Fruit fly (Drosophila melanogaster): Measurements from ENCODE around the gene Mur18B.
A peak's percentile ranks its signal among the peaks of the same experiment; 100 is the strongest.

Gene Mur18B

dm6 chrX:19166152-19166935 lies 46.7 kb upstream of the Mur18B start (continued):
- TF ChIP-seq CG2202 (tag; optimal IDR thresholded peaks at IDR 0.05) = no peak
- TF ChIP-seq CG15011 (GFP tag; optimal IDR thresholded peaks at IDR 0.05) = no peak
- peak; percentile 54 for TF ChIP-seq gem (tag; optimal IDR thresholded peaks at IDR 0.05)
- no peak for TF ChIP-seq Hr78 (GFP tag; optimal IDR thresholded peaks at IDR 0.05)
- TF ChIP-seq CG2678 (tag; optimal IDR thresholded peaks at IDR 0.05) = peak; percentile 75
- TF ChIP-seq Usf (GFP tag; optimal IDR thresholded peaks at IDR 0.05) = peak; percentile 8
- TF ChIP-seq CG9932 (GFP tag; IDR thresholded peaks at IDR 0.05) = peak; percentile 35
- no peak for TF ChIP-seq lbe (GFP tag; optimal IDR thresholded peaks at IDR 0.05)
- no peak for TF ChIP-seq gro (GFP tag; optimal IDR thresholded peaks at IDR 0.05)
- TF ChIP-seq ATbp (GFP tag; optimal IDR thresholded peaks at IDR 0.05) = peak; percentile 14
- TF ChIP-seq Neu2 (GFP tag; optimal IDR thresholded peaks at IDR 0.05; ENCODE audit: borderline replicate concordance) = no peak
- no peak for TF ChIP-seq oc (tag; optimal IDR thresholded peaks at IDR 0.05)
- TF ChIP-seq CG1792 (GFP tag; optimal IDR thresholded peaks at IDR 0.05) = no peak
- peak; percentile 43 for TF ChIP-seq CG9817 (tag; optimal IDR thresholded peaks at IDR 0.05)
- no peak for TF ChIP-seq CG11560 (tag; IDR thresholded peaks at IDR 0.05)
- peak; percentile 30; the same call in 1 of the 3 replicates for TF ChIP-seq dysf (GFP tag; IDR thresholded peaks at IDR 0.05)
- TF ChIP-seq btn (GFP tag; optimal IDR thresholded peaks at IDR 0.05) = no peak
- TF ChIP-seq Aef1 (GFP tag; IDR thresholded peaks at IDR 0.05) = no peak
- TF ChIP-seq CG11504 (tag; optimal IDR thresholded peaks at IDR 0.05) = peak; percentile 74
- no peak for TF ChIP-seq CG13123 (GFP tag; optimal IDR thresholded peaks at IDR 0.05)
- TF ChIP-seq CG11723 (GFP tag; optimal IDR thresholded peaks at IDR 0.05) = peak; percentile 2
- no peak for TF ChIP-seq esg (GFP tag; conservative IDR thresholded peaks at IDR 0.05)
- peak; percentile 45 for TF ChIP-seq CG18599 (GFP tag; optimal IDR thresholded peaks at IDR 0.05)
- TF ChIP-seq Sin3A (optimal IDR thresholded peaks at IDR 0.05) = no peak
- no peak for TF ChIP-seq CG10565 (GFP tag; optimal IDR thresholded peaks at IDR 0.05)
- TF ChIP-seq CG6813 (GFP tag; optimal IDR thresholded peaks at IDR 0.05) = no peak
- no peak for TF ChIP-seq crp (GFP tag; optimal IDR thresholded peaks at IDR 0.05)
- peak; percentile 37 for TF ChIP-seq HHEX (GFP tag; optimal IDR thresholded peaks at IDR 0.05)
- TF ChIP-seq Lim3 (GFP tag; IDR thresholded peaks at IDR 0.05) = no peak
- TF ChIP-seq tgo (GFP tag; IDR thresholded peaks at IDR 0.05) = no peak
- no peak for TF ChIP-seq CG34422 (GFP tag; IDR thresholded peaks at IDR 0.05)
- peak; percentile 28 for TF ChIP-seq Chrac-16 (GFP tag; optimal IDR thresholded peaks at IDR 0.05)
- no peak for TF ChIP-seq Dfd (GFP tag; optimal IDR thresholded peaks at IDR 0.05)
- peak; percentile 35 for TF ChIP-seq lilli (GFP tag; optimal IDR thresholded peaks at IDR 0.05)
- no peak for TF ChIP-seq fd64A (GFP tag; optimal IDR thresholded peaks at IDR 0.05)
- TF ChIP-seq Drgx (GFP tag; IDR thresholded peaks at IDR 0.05) = no peak
- peak; percentile 13 to 26 for TF ChIP-seq chif (GFP tag; optimal IDR thresholded peaks at IDR 0.05)
- no peak for TF ChIP-seq CG3163 (GFP tag; optimal IDR thresholded peaks at IDR 0.05)
- TF ChIP-seq ftz-f1 (GFP tag; optimal IDR thresholded peaks at IDR 0.05) = no peak
- TF ChIP-seq CG2120 (GFP tag; optimal IDR thresholded peaks at IDR 0.05) = peak; percentile 56
- no peak for TF ChIP-seq CG14014 (GFP tag; IDR thresholded peaks at IDR 0.05)
- peak; percentile 42 for TF ChIP-seq mam (GFP tag; optimal IDR thresholded peaks at IDR 0.05)
- no peak for TF ChIP-seq CG31365 (tag; optimal IDR thresholded peaks at IDR 0.05)
- TF ChIP-seq disco-r (GFP tag; optimal IDR thresholded peaks at IDR 0.05) = no peak
- TF ChIP-seq dati (GFP tag; IDR thresholded peaks at IDR 0.05) = no peak
- no peak for TF ChIP-seq CG2116 (GFP tag; optimal IDR thresholded peaks at IDR 0.05)
- TF ChIP-seq Side (GFP tag; optimal IDR thresholded peaks at IDR 0.05) = no peak
- TF ChIP-seq kay (GFP tag; optimal IDR thresholded peaks at IDR 0.05) = no peak
- no peak for TF ChIP-seq bbx (GFP tag; IDR thresholded peaks at IDR 0.05; ENCODE audit: partially characterized antibody)
- no peak for TF ChIP-seq CG13624 (GFP tag; optimal IDR thresholded peaks at IDR 0.05)
